Fruit fly (Drosophila melanogaster) whole organism, embryonic: ENCODE measurements around the gene Nep7.

Source experiments
- Adf1 ChIP-seq: fragments of 200-800 bp; sonication (Bioruptor generic); IDR thresholded peaks from 2 replicates; pipeline ENCODE4 v1.3.6; 2022; ENCODE audit warnings: missing biosample characterization, missing genetic modification characterization
- B-H2 ChIP-seq: fragments of 200-800 bp; sonication (Bioruptor generic); optimal IDR thresholded peaks from 2 replicates; lab custom pipeline; 2018; ENCODE audit warnings: missing biosample characterization, mild to moderate bottlenecking, missing genetic modification characterization
- Bteb2 ChIP-seq: fragments of 200-800 bp; sonication (Bioruptor generic); optimal IDR thresholded peaks from 2 replicates; lab custom pipeline; 2016; ENCODE audit warnings: missing biosample characterization, missing genetic modification characterization
- CG10267 ChIP-seq: fragments of 200-800 bp; sonication (Bioruptor generic); optimal IDR thresholded peaks from 2 replicates; lab custom pipeline; 2018; ENCODE audit warnings: missing biosample characterization, mild to moderate bottlenecking, missing genetic modification characterization, moderate library complexity
- CG10543 ChIP-seq: fragments of 200-800 bp; sonication (Bioruptor generic); optimal IDR thresholded peaks from 3 replicates; lab custom pipeline; 2017; ENCODE audit warnings: missing biosample characterization, mild to moderate bottlenecking, missing genetic modification characterization, moderate library complexity
- CG12236 ChIP-seq: fragments of 200-800 bp; sonication (Bioruptor generic); optimal IDR thresholded peaks from 2 replicates; lab custom pipeline; 2016; ENCODE audit warnings: missing biosample characterization, missing genetic modification characterization
- CG13624 ChIP-seq: fragments of 200-800 bp; sonication (Bioruptor generic); optimal IDR thresholded peaks from 2 replicates; lab custom pipeline; 2016; ENCODE audit warnings: missing biosample characterization, missing genetic modification characterization
- CG16779 ChIP-seq: fragments of 200-800 bp; sonication (Bioruptor generic); IDR thresholded peaks from 2 replicates; pipeline ENCODE4 v1.3.6; 2022; ENCODE audit warnings: missing biosample characterization, missing genetic modification characterization
- CG18262 ChIP-seq: fragments of 200-800 bp; optimal IDR thresholded peaks from 3 replicates; lab custom pipeline; 2019; ENCODE audit warnings: missing biosample characterization, mild to moderate bottlenecking, missing genetic modification characterization, moderate library complexity
- CG2129 ChIP-seq: fragments of 200-800 bp; sonication (Bioruptor generic); IDR thresholded peaks from 2 replicates; pipeline ENCODE4 v1.3.6; 2022; ENCODE audit warnings: missing biosample characterization, missing genetic modification characterization; ENCODE audit not compliant: partially characterized antibody
- CG32532 ChIP-seq: fragments of 200-800 bp; sonication (Bioruptor generic); IDR thresholded peaks from 2 replicates; pipeline ENCODE4 v1.3.6; 2022; ENCODE audit warnings: missing biosample characterization, missing genetic modification characterization
- CG43689 ChIP-seq: fragments of 200-800 bp; sonication (Bioruptor generic); IDR thresholded peaks from 2 replicates; pipeline ENCODE4 v1.3.6; 2022; ENCODE audit warnings: missing biosample characterization, missing genetic modification characterization
- CG5180 ChIP-seq: fragments of 200-800 bp; sonication (Bioruptor generic); optimal IDR thresholded peaks from 3 replicates; lab custom pipeline; 2017; ENCODE audit warnings: missing biosample characterization, missing genetic modification characterization, mild to moderate bottlenecking, moderate library complexity, missing genetic modification reagents
- CG8089 ChIP-seq: fragments of 200-800 bp; sonication (Bioruptor generic); optimal IDR thresholded peaks from 3 replicates; lab custom pipeline; 2016; ENCODE audit warnings: missing biosample characterization, missing genetic modification characterization
- CG8290 ChIP-seq, 3 experiments: fragments of 200-800 bp; sonication (Bioruptor generic); optimal IDR thresholded peaks; 2 replicates each; lab custom pipeline; 2016 to 2019; ENCODE audit warnings: missing biosample characterization in 3 of 3, missing genetic modification characterization in 3 of 3, mild to moderate bottlenecking in 2 of 3, moderate library complexity in 1 of 3
- CG8924 ChIP-seq: fragments of 200-800 bp; optimal IDR thresholded peaks from 3 replicates; lab custom pipeline; 2019; ENCODE audit warnings: missing biosample characterization, mild to moderate bottlenecking, missing genetic modification characterization, moderate library complexity
- CG9932 ChIP-seq: fragments of 200-800 bp; sonication (Bioruptor generic); IDR thresholded peaks from 2 replicates; pipeline ENCODE4 v1.3.6; 2022; ENCODE audit warnings: missing biosample characterization, missing genetic modification characterization
- Dip3 ChIP-seq: fragments of 200-800 bp; sonication (Bioruptor generic); optimal IDR thresholded peaks from 3 replicates; lab custom pipeline; 2016; ENCODE audit warnings: missing biosample characterization, missing genetic modification characterization
- Dll ChIP-seq: fragments of 200-800 bp; sonication (Bioruptor generic); IDR thresholded peaks from 4 replicates; pipeline ENCODE4 v1.3.6; 2022; ENCODE audit warnings: missing biosample characterization, missing genetic modification characterization; ENCODE audit not compliant: partially characterized antibody
- Dref ChIP-seq: fragments of 200-800 bp; sonication (Bioruptor generic); IDR thresholded peaks from 2 replicates; pipeline ENCODE4 v1.3.6; 2022; ENCODE audit warnings: missing biosample characterization, missing genetic modification characterization
- HLHmδ ChIP-seq: fragments of 200-800 bp; sonication (Bioruptor generic); optimal IDR thresholded peaks from 2 replicates; lab custom pipeline; 2018; ENCODE audit warnings: missing biosample characterization, mild to moderate bottlenecking, missing genetic modification characterization, moderate library complexity
- Hr3 ChIP-seq: fragments of 200-800 bp; sonication (Bioruptor generic); optimal IDR thresholded peaks from 3 replicates; lab custom pipeline; 2016; ENCODE audit warnings: missing biosample characterization, missing genetic modification characterization
- Lim3 ChIP-seq: fragments of 200-800 bp; sonication (Bioruptor generic); IDR thresholded peaks from 2 replicates; pipeline ENCODE4 v1.3.6; 2022; ENCODE audit warnings: missing biosample characterization, missing genetic modification characterization
- MBD-R2 ChIP-seq: fragments of 200-800 bp; sonication (Bioruptor generic); IDR thresholded peaks from 2 replicates; pipeline ENCODE4 v1.3.6; 2022; ENCODE audit warnings: missing biosample characterization, missing genetic modification characterization
- Med ChIP-seq: fragments of 200-800 bp; sonication (Bioruptor generic); peaks from one replicate; lab custom pipeline; 2016; ENCODE audit warnings: missing biosample characterization, missing genetic modification characterization, mild to moderate bottlenecking, inconsistent platforms, moderate library complexity
- Mrtf ChIP-seq: fragments of 200-800 bp; sonication (Bioruptor generic); IDR thresholded peaks from 3 replicates; pipeline ENCODE4 v1.3.6; 2022; ENCODE audit warnings: missing biosample characterization, missing genetic modification characterization
- NC2α ChIP-seq: fragments of 200-800 bp; sonication (Bioruptor generic); optimal IDR thresholded peaks from 2 replicates; lab custom pipeline; 2016; ENCODE audit warnings: missing biosample characterization, missing genetic modification characterization
- al ChIP-seq: fragments of 200-800 bp; sonication (Bioruptor generic); IDR thresholded peaks from 2 replicates; pipeline ENCODE4 v1.3.6; 2022; ENCODE audit warnings: missing biosample characterization, missing genetic modification characterization
- aop ChIP-seq: fragments of 200-800 bp; sonication (Bioruptor generic); IDR thresholded peaks from 2 replicates; pipeline ENCODE4 v1.3.6; 2022; ENCODE audit warnings: missing biosample characterization, missing genetic modification characterization
- ase ChIP-seq: fragments of 200-800 bp; sonication (Bioruptor generic); IDR thresholded peaks from 3 replicates; pipeline ENCODE4 v1.3.6; 2022; ENCODE audit warnings: missing biosample characterization, missing genetic modification characterization
- bowl ChIP-seq: fragments of 200-800 bp; sonication (Bioruptor generic); IDR thresholded peaks from 2 replicates; pipeline ENCODE4 v1.3.6; 2022; ENCODE audit warnings: missing biosample characterization, missing genetic modification characterization
- bsh ChIP-seq, 2 experiments: fragments of 200-800 bp; sonication (Bioruptor generic); optimal IDR thresholded peaks; 2 replicates each; lab custom pipeline; 2017 to 2018; ENCODE audit warnings: mild to moderate bottlenecking in 2 of 2, missing biosample characterization in 2 of 2, missing genetic modification characterization in 2 of 2, moderate library complexity in 1 of 2
- btn ChIP-seq: fragments of 200-800 bp; sonication (Bioruptor generic); optimal IDR thresholded peaks from 2 replicates; lab custom pipeline; 2016; ENCODE audit warnings: missing biosample characterization, missing genetic modification characterization
- cad ChIP-seq: fragments of >200 bp; optimal IDR thresholded peaks from 2 replicates; lab custom pipeline; 2017; ENCODE audit warnings: missing biosample characterization, missing genetic modification characterization
- crc ChIP-seq: fragments of 200-800 bp; sonication (Bioruptor generic); optimal IDR thresholded peaks from 2 replicates; lab custom pipeline; 2016; ENCODE audit warnings: missing biosample characterization, missing genetic modification characterization
- croc ChIP-seq: fragments of 200-800 bp; sonication (Bioruptor generic); conservative IDR thresholded peaks from 3 replicates; pipeline ENCODE4 v1.3.6; 2022; ENCODE audit warnings: missing biosample characterization, missing genetic modification characterization
- disco-r ChIP-seq: fragments of 200-800 bp; sonication (Bioruptor generic); optimal IDR thresholded peaks from 2 replicates; lab custom pipeline; 2016; ENCODE audit warnings: missing biosample characterization, missing genetic modification characterization
- fd64A ChIP-seq: fragments of 200-800 bp; sonication (Bioruptor generic); optimal IDR thresholded peaks from 3 replicates; lab custom pipeline; 2018; ENCODE audit warnings: missing biosample characterization, mild to moderate bottlenecking, missing genetic modification characterization
- fu2 ChIP-seq: fragments of 200-800 bp; sonication (Bioruptor generic); optimal IDR thresholded peaks from 2 replicates; lab custom pipeline; 2016; ENCODE audit warnings: missing biosample characterization, missing genetic modification characterization
- lbe ChIP-seq: fragments of 200-800 bp; sonication (Bioruptor generic); optimal IDR thresholded peaks from 2 replicates; lab custom pipeline; 2016; ENCODE audit warnings: missing biosample characterization, mild to moderate bottlenecking, missing genetic modification characterization
- lmd ChIP-seq: fragments of 200-800 bp; sonication (Bioruptor generic); IDR thresholded peaks from 2 replicates; pipeline ENCODE4 v1.3.6; 2022; ENCODE audit warnings: missing biosample characterization, missing genetic modification characterization
- luna ChIP-seq: fragments of 200-800 bp; sonication (Bioruptor generic); optimal IDR thresholded peaks from 2 replicates; lab custom pipeline; 2016; ENCODE audit warnings: missing biosample characterization, missing genetic modification characterization
- nerfin-1 ChIP-seq: fragments of 200-800 bp; sonication (Bioruptor generic); optimal IDR thresholded peaks from 3 replicates; lab custom pipeline; 2019; ENCODE audit warnings: missing biosample characterization, mild to moderate bottlenecking, missing genetic modification characterization, moderate library complexity
- pfk ChIP-seq: fragments of 200-800 bp; sonication (Bioruptor generic); optimal IDR thresholded peaks from 2 replicates; lab custom pipeline; 2018; ENCODE audit warnings: missing biosample characterization, mild to moderate bottlenecking, missing genetic modification characterization, moderate library complexity
- scrt ChIP-seq: fragments of 200-800 bp; sonication (Bioruptor generic); optimal IDR thresholded peaks from 2 replicates; lab custom pipeline; 2018; ENCODE audit warnings: missing biosample characterization, mild to moderate bottlenecking, missing genetic modification characterization, moderate library complexity
- sens ChIP-seq: fragments of 200-800 bp; sonication (Bioruptor generic); peaks from one replicate; lab custom pipeline; 2016; ENCODE audit warnings: missing biosample characterization, missing genetic modification characterization
- sima ChIP-seq: fragments of 200-800 bp; sonication (Bioruptor generic); optimal IDR thresholded peaks from 2 replicates; lab custom pipeline; 2016; ENCODE audit warnings: missing biosample characterization, missing genetic modification characterization
- tll ChIP-seq, 2 experiments: fragments of 200-800 bp in 1 of 2; fragments of >200 bp in 1 of 2; sonication (Bioruptor generic) in 1 of 2; optimal IDR thresholded peaks; 2 replicates each; lab custom pipeline; 2017 to 2019; ENCODE audit warnings: missing biosample characterization in 2 of 2, missing genetic modification characterization in 2 of 2, mild to moderate bottlenecking in 1 of 2, moderate library complexity in 1 of 2
- vnd ChIP-seq: fragments of 200-800 bp; sonication (Bioruptor generic); IDR thresholded peaks from 3 replicates; pipeline ENCODE4 v1.3.6; 2022; ENCODE audit warnings: missing biosample characterization, missing genetic modification characterization; ENCODE audit not compliant: partially characterized antibody
- yki ChIP-seq: fragments of >200 bp; optimal IDR thresholded peaks from 3 replicates; lab custom pipeline; 2018

Nep7 gene

dm6 chr3R:27988647-27989430 lies 34.1 kb downstream of the Nep7 start (continued):
- TF ChIP-seq CG10543 (GFP tag; lab: Kevin White, UChicago) (peak; percentile 7), scrt (GFP tag; lab: Kevin White, UChicago) (no peak), Dref (GFP tag; lab: Robert Waterston, UW) (no peak), sima (no peak), B-H2 (GFP tag; lab: Kevin White, UChicago) (no peak), nerfin-1 (tag; lab: Kevin White, UChicago) (peak; percentile 4), CG43689 (no peak), luna (GFP tag; lab: Kevin White, UChicago) (no peak), CG12236 (GFP tag; lab: Kevin White, UChicago) (no peak), fd64A (no peak), disco-r (GFP tag; lab: Kevin White, UChicago) (no peak), croc (GFP tag; lab: Robert Waterston, UW) (no peak), Mrtf (GFP tag; lab: Robert Waterston, UW) (peak; percentile 38; the same call in 1 of the 3 replicates), CG13624 (GFP tag; lab: Kevin White, UChicago) (peak; percentile 25), bowl (GFP tag; lab: Robert Waterston, UW) (no peak), btn (no peak), aop (GFP tag; lab: Robert Waterston, UW) (no peak), ase (peak; percentile 37; the same call in 1 of the 3 replicates), cad (GFP tag; lab: Kevin White, UChicago) (no peak), CG8290 (GFP tag; optimal IDR thresholded peaks at IDR 0.05; lab: Kevin White, UChicago) (no peak), CG8290 (tag; optimal IDR thresholded peaks at IDR 0.05; lab: Kevin White, UChicago) (peak in 1 of 2 experiments; percentile 51), sens (GFP tag; lab: Kevin White, UChicago) (peak; percentile 88), CG32532 (peak; percentile 71), tll (GFP tag; optimal IDR thresholded peaks at IDR 0.05; lab: Kevin White, UChicago) (no peak), Lim3 (GFP tag; lab: Robert Waterston, UW) (no peak), fu2 (GFP tag; lab: Kevin White, UChicago) (no peak), Dll (GFP tag; lab: Robert Waterston, UW) (no peak), HLHmδ (GFP tag; lab: Kevin White, UChicago) (no peak), CG9932 (GFP tag; lab: Robert Waterston, UW) (peak; percentile 69), CG5180 (GFP tag; lab: Kevin White, UChicago) (no peak), NC2α (GFP tag; lab: Kevin White, UChicago) (no peak), CG16779 (no peak), Dip3 (peak; percentile 20), CG8089 (GFP tag; lab: Kevin White, UChicago) (no peak), Med (GFP tag; lab: Kevin White, UChicago) (no peak), yki (lab: Kevin White, UChicago) (peak; percentile 44), Bteb2 (GFP tag; lab: Kevin White, UChicago) (no peak), vnd (GFP tag; lab: Robert Waterston, UW) (no peak), al (GFP tag; lab: Robert Waterston, UW) (no peak), bsh (GFP tag; optimal IDR thresholded peaks at IDR 0.05; lab: Kevin White, UChicago) (peak in 1 of 2 experiments; percentile 35), CG10267 (tag; lab: Kevin White, UChicago) (peak; percentile 15), CG18262 (tag; lab: Kevin White, UChicago) (peak; percentile 58), lmd (GFP tag; lab: Robert Waterston, UW) (peak; percentile 68), Hr3 (peak; percentile 33), crc (GFP tag; lab: Kevin White, UChicago) (no peak), MBD-R2 (no peak), Adf1 (GFP tag; lab: Robert Waterston, UW) (no peak), pfk (GFP tag; lab: Kevin White, UChicago) (no peak), lbe (no peak), CG8924 (tag; lab: Kevin White, UChicago) (peak; percentile 24), CG2129 (GFP tag; lab: Robert Waterston, UW) (no peak)
